Worm (Caenorhabditis elegans) whole organism, early embryonic: ENCODE measurements around the gene F14B8.5.

Experiments
- B0310.2 ChIP-seq: sonication (generic microtip); optimal IDR thresholded peaks from 2 replicates; lab custom pipeline; 2016; ENCODE audit warnings: mild to moderate bottlenecking, missing genetic modification characterization, missing compliant biosample characterization
- F13C5.2 ChIP-seq: sonication (generic microtip); optimal IDR thresholded peaks from 2 replicates; lab custom pipeline; 2017; ENCODE audit warnings: mild to moderate bottlenecking, missing genetic modification characterization, inconsistent platforms, missing compliant biosample characterization
- aly-1 ChIP-seq: sonication (generic microtip); optimal IDR thresholded peaks from 2 replicates; lab custom pipeline; 2016; ENCODE audit warnings: missing genetic modification characterization, missing compliant biosample characterization
- ama-1 ChIP-seq: fragments of 150-350 bp; optimal IDR thresholded peaks from 2 replicates; lab custom pipeline; 2014
- ceh-13 ChIP-seq: fragments of 200-800 bp; sonication (Bioruptor generic); optimal IDR thresholded peaks from 2 replicates; lab custom pipeline; 2018; ENCODE audit warnings: mild to moderate bottlenecking, missing genetic modification characterization, missing compliant biosample characterization
- ceh-36 ChIP-seq: sonication (generic microtip); optimal IDR thresholded peaks from 2 replicates; lab custom pipeline; 2016; ENCODE audit warnings: missing genetic modification characterization, inconsistent platforms, missing compliant biosample characterization
- ets-7 ChIP-seq: sonication (generic microtip); optimal IDR thresholded peaks from 2 replicates; lab custom pipeline; 2016; ENCODE audit warnings: missing genotype, missing genetic modification characterization, missing compliant biosample characterization
- flt-1 ChIP-seq: fragments of 200-800 bp; sonication (Bioruptor generic); IDR thresholded peaks from 2 replicates; pipeline ENCODE4 v1.3.6; 2022; ENCODE audit warnings: missing genetic modification characterization, missing compliant biosample characterization
- hmbx-1 ChIP-seq: sonication (generic microtip); optimal IDR thresholded peaks from 2 replicates; lab custom pipeline; 2016; ENCODE audit warnings: mild to moderate bottlenecking, missing genetic modification characterization, missing compliant biosample characterization
- hmg-4 ChIP-seq: fragments of 200-800 bp; sonication (Bioruptor generic); optimal IDR thresholded peaks from 2 replicates; lab custom pipeline; 2018; ENCODE audit warnings: mild to moderate bottlenecking, missing genetic modification characterization, missing compliant biosample characterization
- hnd-1 ChIP-seq: sonication (generic microtip); optimal IDR thresholded peaks from 2 replicates; lab custom pipeline; 2016; ENCODE audit warnings: missing genetic modification characterization, missing compliant biosample characterization
- pes-1 ChIP-seq: fragments of 200-800 bp; sonication (Bioruptor generic); IDR thresholded peaks from 2 replicates; pipeline ENCODE4 v1.3.6; 2022; ENCODE audit warnings: missing genetic modification reagents, missing genetic modification characterization, missing compliant biosample characterization
- scrt-1 ChIP-seq: fragments of 200-800 bp; sonication (Bioruptor generic); IDR thresholded peaks from 2 replicates; pipeline ENCODE4 v1.3.6; 2022; ENCODE audit warnings: missing genetic modification characterization, missing compliant biosample characterization
- sea-1 ChIP-seq: fragments of 200-800 bp; sonication (Bioruptor generic); conservative IDR thresholded peaks from 2 replicates; pipeline ENCODE4 v1.3.6; 2022; ENCODE audit warnings: missing genetic modification characterization, missing compliant biosample characterization
- tbx-11 ChIP-seq: fragments of 200-800 bp; sonication (Bioruptor generic); IDR thresholded peaks from 2 replicates; pipeline ENCODE4 v1.3.6; 2022; ENCODE audit warnings: missing genetic modification characterization, missing compliant biosample characterization
- tbx-37 ChIP-seq: fragments of 200-800 bp; sonication (Bioruptor generic); conservative IDR thresholded peaks from 2 replicates; pipeline ENCODE4 v1.3.6; 2022; ENCODE audit warnings: missing genetic modification reagents, missing genetic modification characterization, missing compliant biosample characterization
- tra-4 ChIP-seq: sonication (generic microtip); optimal IDR thresholded peaks from 2 replicates; lab custom pipeline; 2017; ENCODE audit warnings: missing genetic modification characterization, missing compliant biosample characterization

F14B8.5 gene

ce11 chrX:6959534-6959933, 31.0 kb upstream of the F14B8.5 start:
- no peak for TF ChIP-seq hmbx-1 (tag; lab: Kevin White, UChicago)
- TF ChIP-seq ceh-36 (tag; lab: Kevin White, UChicago), result no peak
- TF ChIP-seq flt-1 (GFP tag; lab: Robert Waterston, UW), result no peak
- no peak for TF ChIP-seq ama-1 (lab: Kevin White, UChicago)
- TF ChIP-seq sea-1 (GFP tag; lab: Robert Waterston, UW), result no peak

ce11 chrX:6958914-6959313, 30.4 kb upstream of the F14B8.5 start:
- TF ChIP-seq B0310.2 (tag; lab: Kevin White, UChicago), result no peak

- TF ChIP-seq tra-4 (tag; lab: Kevin White, UChicago) (no peak), ets-7 (tag; lab: Kevin White, UChicago) (no peak), ama-1 (lab: Kevin White, UChicago) (no peak)
These were observed 27.8 kb upstream of the F14B8.5 start, which contains the start of gene inx-1 for ce11 chrX:6956299-6956698. Gene inx-1, minus strand, starts transcription at chrX:6956399.

ce11 chrX:6953339-6953738, 24.8 kb upstream of the F14B8.5 start:
- no peak for TF ChIP-seq tbx-11
- TF ChIP-seq hnd-1 (tag; lab: Kevin White, UChicago), result no peak
- TF ChIP-seq ceh-13 (GFP tag; lab: Kevin White, UChicago), result no peak
- no peak for TF ChIP-seq B0310.2 (tag; lab: Kevin White, UChicago)
- TF ChIP-seq aly-1 (tag; lab: Kevin White, UChicago), result no peak
- TF ChIP-seq ets-7 (tag; lab: Kevin White, UChicago), result no peak

- TF ChIP-seq F13C5.2 (tag; lab: Kevin White, UChicago) (no peak), pes-1 (GFP tag; lab: Robert Waterston, UW) (no peak)
These were observed 18.3 kb upstream of the F14B8.5 start for ce11 chrX:6946789-6947188.

- no peak for TF ChIP-seq ama-1 (lab: Kevin White, UChicago)
- no peak for TF ChIP-seq F13C5.2 (tag; lab: Kevin White, UChicago)
- TF ChIP-seq hmbx-1 (tag; lab: Kevin White, UChicago), result no peak
These were observed 13.2 kb upstream of the F14B8.5 start for ce11 chrX:6941711-6942110.

ce11 chrX:6940775-6941174, 12.3 kb upstream of the F14B8.5 start:
- TF ChIP-seq F13C5.2 (tag; lab: Kevin White, UChicago), result no peak
- no peak for TF ChIP-seq ets-7 (tag; lab: Kevin White, UChicago)
- TF ChIP-seq sea-1 (GFP tag; lab: Robert Waterston, UW), result no peak
- no peak for TF ChIP-seq hmbx-1 (tag; lab: Kevin White, UChicago)
- TF ChIP-seq pes-1 (GFP tag; lab: Robert Waterston, UW), result no peak
- TF ChIP-seq hnd-1 (tag; lab: Kevin White, UChicago), result no peak
- no peak for TF ChIP-seq tbx-11
- TF ChIP-seq hmg-4 (GFP tag; lab: Kevin White, UChicago), result no peak
- TF ChIP-seq flt-1 (GFP tag; lab: Robert Waterston, UW), result no peak
- TF ChIP-seq B0310.2 (tag; lab: Kevin White, UChicago), result no peak
- no peak for TF ChIP-seq ama-1 (lab: Kevin White, UChicago)
- no peak for TF ChIP-seq scrt-1
- no peak for TF ChIP-seq ceh-36 (tag; lab: Kevin White, UChicago)
- TF ChIP-seq aly-1 (tag; lab: Kevin White, UChicago), result no peak

- TF ChIP-seq B0310.2 (tag; lab: Kevin White, UChicago), result no peak
- TF ChIP-seq ceh-36 (tag; lab: Kevin White, UChicago), result no peak
- TF ChIP-seq sea-1 (GFP tag; lab: Robert Waterston, UW), result no peak
- no peak for TF ChIP-seq tra-4 (tag; lab: Kevin White, UChicago)
- no peak for TF ChIP-seq hnd-1 (tag; lab: Kevin White, UChicago)
- no peak for TF ChIP-seq aly-1 (tag; lab: Kevin White, UChicago)
- TF ChIP-seq tbx-37 (GFP tag; lab: Robert Waterston, UW), result no peak
- no peak for TF ChIP-seq hmbx-1 (tag; lab: Kevin White, UChicago)
- no peak for TF ChIP-seq ceh-13 (GFP tag; lab: Kevin White, UChicago)
- TF ChIP-seq ama-1 (lab: Kevin White, UChicago), result no peak
- no peak for TF ChIP-seq F13C5.2 (tag; lab: Kevin White, UChicago)
- no peak for TF ChIP-seq tbx-11
- TF ChIP-seq flt-1 (GFP tag; lab: Robert Waterston, UW), result no peak
- no peak for TF ChIP-seq hmg-4 (GFP tag; lab: Kevin White, UChicago)
- TF ChIP-seq ets-7 (tag; lab: Kevin White, UChicago), result no peak
- TF ChIP-seq pes-1 (GFP tag; lab: Robert Waterston, UW), result no peak
These were observed 11.4 kb upstream of the F14B8.5 start, which contains the start of gene C16E9.1 for ce11 chrX:6939917-6940316. Gene C16E9.1, plus strand, starts transcription at chrX:6940217.

ce11 chrX:6937742-6938141, 9.2 kb upstream of the F14B8.5 start:
- TF ChIP-seq ets-7 (tag; lab: Kevin White, UChicago) (no peak), aly-1 (tag; lab: Kevin White, UChicago) (no peak), ceh-36 (tag; lab: Kevin White, UChicago) (no peak), tbx-11 (no peak), ama-1 (lab: Kevin White, UChicago) (no peak), pes-1 (GFP tag; lab: Robert Waterston, UW) (no peak), tbx-37 (GFP tag; lab: Robert Waterston, UW) (no peak)
